Worm (Caenorhabditis elegans) whole organism, L4/young adult: ENCODE measurements around the gene C52B9.4.

Source experiments
- W03F9.2 ChIP-seq: fragments of 150-350 bp; optimal IDR thresholded peaks from 2 replicates; lab custom pipeline; 2014; ENCODE audit warnings: missing biosample characterization, missing genetic modification characterization
- him-1 ChIP-seq: sonication (generic microtip); optimal IDR thresholded peaks from 2 replicates; lab custom pipeline; 2016; ENCODE audit warnings: missing genotype, missing genetic modification reagents, missing genetic modification characterization, missing compliant biosample characterization

- no peak for TF ChIP-seq him-1
- TF ChIP-seq W03F9.2 (tag; lab: Kevin White, UChicago): no peak
Measured at ce11 chrX:4218174-4218573, 42.3 kb upstream of the C52B9.4 start, which contains the start of gene W01H2.2.
